Worm (Caenorhabditis elegans) whole organism, young adult: Measurements from ENCODE around the gene fcmt-1.
A peak's percentile ranks its signal among the peaks of the same experiment; 100 is the strongest.
"Not testable (repeated sequence)": the region's sequence is repeated elsewhere in the genome, so short reads cannot be mapped to it uniquely, and the experiment has no call there.

Source experiments
- B0019.2 ChIP-seq: fragments of 200-800 bp; sonication (Bioruptor generic); conservative IDR thresholded peaks from 2 replicates; pipeline ENCODE4 v1.3.6; 2022; ENCODE audit warnings: missing genetic modification reagents, missing genetic modification characterization, missing compliant biosample characterization
- C06A6.2 ChIP-seq: fragments of 200-800 bp; sonication (Bioruptor generic); conservative IDR thresholded peaks from 2 replicates; pipeline ENCODE4 v1.3.6; 2022; ENCODE audit warnings: missing genetic modification characterization, missing compliant biosample characterization
- D2030.7 ChIP-seq: fragments of 200-800 bp; sonication (Bioruptor generic); IDR thresholded peaks from 2 replicates; pipeline ENCODE4 v1.3.6; 2022; ENCODE audit warnings: missing genetic modification reagents, missing genetic modification characterization, missing compliant biosample characterization
- F23B12.7 ChIP-seq: sonication (generic microtip); optimal IDR thresholded peaks from 2 replicates; lab custom pipeline; 2017; ENCODE audit warnings: missing genetic modification characterization, mild to moderate bottlenecking, missing compliant biosample characterization, antibody characterized with exemption, moderate library complexity; ENCODE audit not compliant: insufficient read depth
- F33H1.4 ChIP-seq: fragments of 200-800 bp; sonication (Bioruptor generic); IDR thresholded peaks from 2 replicates; pipeline ENCODE4 v1.3.6; 2022; ENCODE audit warnings: missing genetic modification reagents, missing genetic modification characterization, missing compliant biosample characterization
- F49E8.2 ChIP-seq: sonication (generic microtip); optimal IDR thresholded peaks from 3 replicates; lab custom pipeline; 2017; ENCODE audit warnings: missing genetic modification characterization, mild to moderate bottlenecking, missing compliant biosample characterization, antibody characterized with exemption, moderate library complexity; ENCODE audit not compliant: insufficient read depth
- F55B11.4 ChIP-seq: sonication (generic microtip); optimal IDR thresholded peaks from 2 replicates; lab custom pipeline; 2016; ENCODE audit warnings: missing compliant biosample characterization, missing genetic modification characterization, borderline replicate concordance; ENCODE audit not compliant: insufficient read depth
- Y95B8A.8 ChIP-seq: fragments of 200-800 bp; sonication (Bioruptor generic); IDR thresholded peaks from 2 replicates; pipeline ENCODE4 v1.3.6; 2022; ENCODE audit warnings: missing genetic modification reagents, missing genetic modification characterization, missing compliant biosample characterization
- aptf-2 ChIP-seq: fragments of 200-800 bp; sonication (Bioruptor generic); conservative IDR thresholded peaks from 2 replicates; pipeline ENCODE4 v1.3.6; 2022; ENCODE audit warnings: missing genetic modification reagents, missing genetic modification characterization, missing compliant biosample characterization
- aptf-3 ChIP-seq: fragments of 200-800 bp; sonication (Bioruptor generic); IDR thresholded peaks from 2 replicates; pipeline ENCODE4 v1.3.6; 2022; ENCODE audit warnings: missing genetic modification characterization, missing compliant biosample characterization
- cebp-1 ChIP-seq, 2 experiments: fragments of 200-800 bp in 1 of 2; sonication (Bioruptor generic) in 1 of 2; sonication (generic microtip) in 1 of 2; IDR thresholded peaks in 1 of 2; optimal IDR thresholded peaks in 1 of 2; 2 replicates each; pipeline versions ENCODE4 v1.3.6 to Lab custom; 2017 to 2022; ENCODE audit warnings: missing compliant biosample characterization in 2 of 2, missing genetic modification characterization in 2 of 2, mild to moderate bottlenecking in 1 of 2, missing genetic modification reagents in 1 of 2, moderate library complexity in 1 of 2
- ceh-100 ChIP-seq: fragments of 200-800 bp; sonication (Bioruptor generic); IDR thresholded peaks from 2 replicates; pipeline ENCODE4 v1.3.6; 2022; ENCODE audit warnings: missing genetic modification reagents, missing genetic modification characterization, missing compliant biosample characterization
- ceh-91 ChIP-seq: fragments of 200-800 bp; sonication (Bioruptor generic); IDR thresholded peaks from 2 replicates; pipeline ENCODE4 v1.3.6; 2022; ENCODE audit warnings: missing genetic modification reagents, missing genetic modification characterization, missing compliant biosample characterization
- dox-1 ChIP-seq: fragments of 200-800 bp; sonication (Bioruptor generic); IDR thresholded peaks from 2 replicates; pipeline ENCODE4 v1.3.6; 2022; ENCODE audit warnings: missing genetic modification reagents, missing genetic modification characterization, missing compliant biosample characterization
- dpl-1 ChIP-seq: fragments of 150-350 bp; optimal IDR thresholded peaks from 2 replicates; lab custom pipeline; 2014; ENCODE audit warnings: missing biosample characterization, missing genetic modification reagents, missing genetic modification characterization
- efl-1 ChIP-seq: fragments of 150-350 bp; optimal IDR thresholded peaks from 2 replicates; lab custom pipeline; 2014; ENCODE audit warnings: missing biosample characterization, missing genetic modification reagents, missing genetic modification characterization
- egrh-3 ChIP-seq: fragments of 200-800 bp; sonication (Bioruptor generic); IDR thresholded peaks from 2 replicates; pipeline ENCODE4 v1.3.6; 2022; ENCODE audit warnings: missing genetic modification reagents, missing genetic modification characterization, missing compliant biosample characterization
- ets-4 ChIP-seq: fragments of 200-800 bp; sonication (Bioruptor generic); optimal IDR thresholded peaks from 2 replicates; lab custom pipeline; 2018; ENCODE audit warnings: mild to moderate bottlenecking, missing genetic modification characterization, missing compliant biosample characterization
- him-1 ChIP-seq: sonication (generic microtip); optimal IDR thresholded peaks from 2 replicates; lab custom pipeline; 2016; ENCODE audit warnings: missing genotype, missing genetic modification reagents, missing genetic modification characterization, missing compliant biosample characterization
- lag-1 ChIP-seq: fragments of 200-800 bp; sonication (Bioruptor generic); IDR thresholded peaks from 2 replicates; pipeline ENCODE4 v1.3.6; 2022; ENCODE audit warnings: missing genetic modification reagents, missing genetic modification characterization, missing compliant biosample characterization
- lin-26 ChIP-seq: fragments of 200-800 bp; sonication (Bioruptor generic); IDR thresholded peaks from 2 replicates; pipeline ENCODE4 v1.3.6; 2022; ENCODE audit warnings: missing genetic modification reagents, missing genetic modification characterization, missing compliant biosample characterization
- lin-54 ChIP-seq: fragments of 200-800 bp; sonication (Bioruptor generic); optimal IDR thresholded peaks from 2 replicates; lab custom pipeline; 2018; ENCODE audit warnings: mild to moderate bottlenecking, missing genetic modification characterization, missing compliant biosample characterization
- lsl-1 ChIP-seq: fragments of 200-800 bp; sonication (Bioruptor generic); optimal IDR thresholded peaks from 2 replicates; lab custom pipeline; 2018; ENCODE audit warnings: mild to moderate bottlenecking, missing genetic modification characterization, moderate library complexity, missing compliant biosample characterization
- madf-3 ChIP-seq: fragments of 200-800 bp; sonication (Bioruptor generic); IDR thresholded peaks from 2 replicates; pipeline ENCODE4 v1.3.6; 2022; ENCODE audit warnings: missing genetic modification reagents, missing genetic modification characterization, missing compliant biosample characterization
- madf-6 ChIP-seq: fragments of 200-800 bp; sonication (Bioruptor generic); IDR thresholded peaks from 2 replicates; pipeline ENCODE4 v1.3.6; 2022; ENCODE audit warnings: missing genetic modification reagents, missing genetic modification characterization, missing compliant biosample characterization
- madf-8 ChIP-seq: fragments of 200-800 bp; sonication (Bioruptor generic); conservative IDR thresholded peaks from 2 replicates; pipeline ENCODE4 v1.3.6; 2022; ENCODE audit warnings: missing genetic modification reagents, missing genetic modification characterization, missing compliant biosample characterization
- mcd-1 ChIP-seq: fragments of 200-800 bp; sonication (Bioruptor generic); IDR thresholded peaks from 2 replicates; pipeline ENCODE4 v1.3.6; 2022; ENCODE audit warnings: missing genetic modification reagents, missing genetic modification characterization, missing compliant biosample characterization
- nfya-1 ChIP-seq: sonication (generic microtip); optimal IDR thresholded peaks from 2 replicates; lab custom pipeline; 2017; ENCODE audit warnings: antibody characterized with exemption, missing compliant biosample characterization, missing genetic modification characterization, borderline replicate concordance; ENCODE audit not compliant: insufficient read depth
- nhr-80 ChIP-seq: sonication (generic microtip); optimal IDR thresholded peaks from 2 replicates; lab custom pipeline; 2016; ENCODE audit warnings: missing genetic modification characterization, missing compliant biosample characterization
- nhr-90 ChIP-seq: sonication (generic microtip); optimal IDR thresholded peaks from 2 replicates; lab custom pipeline; 2016; ENCODE audit warnings: missing genotype, mild to moderate bottlenecking, missing genetic modification characterization, missing compliant biosample characterization
- snpc-1.3 ChIP-seq: sonication (generic microtip); optimal IDR thresholded peaks from 2 replicates; lab custom pipeline; 2017; ENCODE audit warnings: missing genetic modification characterization, mild to moderate bottlenecking, missing compliant biosample characterization, antibody characterized with exemption, moderate library complexity, missing genotype, missing genetic modification reagents; ENCODE audit not compliant: insufficient read depth
- snpc-3.4 ChIP-seq: sonication (generic microtip); optimal IDR thresholded peaks from 2 replicates; lab custom pipeline; 2017; ENCODE audit warnings: missing genetic modification characterization, mild to moderate bottlenecking, missing compliant biosample characterization, antibody characterized with exemption, moderate library complexity, missing genotype, missing genetic modification reagents
- unc-62 ChIP-seq: fragments of 150-350 bp; optimal IDR thresholded peaks from 2 replicates; lab custom pipeline; 2014; ENCODE audit warnings: missing biosample characterization, missing genetic modification reagents, missing genetic modification characterization
- xnd-1 ChIP-seq: sonication (generic microtip); optimal IDR thresholded peaks from 2 replicates; lab custom pipeline; 2016; ENCODE audit warnings: missing genotype, missing genetic modification reagents, missing genetic modification characterization, missing compliant biosample characterization
- zfh-2 ChIP-seq: fragments of 200-800 bp; sonication (Bioruptor generic); conservative IDR thresholded peaks from 2 replicates; pipeline ENCODE4 v1.3.6; 2022; ENCODE audit warnings: missing genetic modification reagents, missing genetic modification characterization, missing compliant biosample characterization
- ztf-18 ChIP-seq: sonication (generic microtip); optimal IDR thresholded peaks from 2 replicates; lab custom pipeline; 2016; ENCODE audit warnings: missing genotype, mild to moderate bottlenecking, missing genetic modification characterization, missing compliant biosample characterization
- ztf-25 ChIP-seq: fragments of 200-800 bp; sonication (Bioruptor generic); IDR thresholded peaks from 2 replicates; pipeline ENCODE4 v1.3.6; 2022; ENCODE audit warnings: missing genetic modification reagents, missing genetic modification characterization, missing compliant biosample characterization
- ztf-6 ChIP-seq: fragments of 200-800 bp; sonication (Bioruptor generic); IDR thresholded peaks from 2 replicates; pipeline ENCODE4 v1.3.6; 2022; ENCODE audit warnings: missing genetic modification reagents, missing genetic modification characterization, missing compliant biosample characterization

Gene fcmt-1

DNA sequence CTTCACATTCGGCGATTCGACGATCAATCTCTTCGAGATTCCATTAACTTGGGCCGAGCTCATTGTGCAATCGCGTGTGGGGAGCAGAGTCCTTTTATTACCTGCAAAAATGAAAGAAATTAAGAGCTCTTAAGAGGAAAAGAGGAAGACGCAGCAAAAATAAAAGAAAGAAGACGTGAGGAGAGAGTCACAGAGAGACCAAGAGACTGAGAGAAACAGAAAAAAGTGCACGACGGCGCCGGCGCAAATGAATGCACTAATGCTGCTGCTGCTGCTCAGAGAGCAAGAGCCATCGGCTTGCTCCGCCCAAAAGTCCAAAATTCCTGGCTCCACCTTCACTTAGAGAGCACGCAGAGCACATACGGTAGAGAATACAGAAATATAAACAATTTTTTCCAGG is 9.2 kb downstream of the fcmt-1 start, which contains the start of gene inos-1:
Gene inos-1 (minus strand): TSS at position 101 of the 400 bp plus-strand sequence.
- TF ChIP-seq snpc-3.4 (tag; lab: Kevin White, UChicago) (no peak), zfh-2 (GFP tag; lab: Robert Waterston, UW) (0 out of 2 replicates have a peak, but pooled peaks have one; percentile 33), Y95B8A.8 (GFP tag; lab: Robert Waterston, UW) (no peak), nhr-90 (tag; lab: Kevin White, UChicago) (no peak), lsl-1 (no peak), aptf-3 (GFP tag; lab: Robert Waterston, UW) (0 out of 2 replicates have a peak, but pooled peaks have one; percentile 28), madf-3 (GFP tag; lab: Robert Waterston, UW) (no peak)
- TF ChIP-seq, all 124 proteins: peak for 2

DNA sequence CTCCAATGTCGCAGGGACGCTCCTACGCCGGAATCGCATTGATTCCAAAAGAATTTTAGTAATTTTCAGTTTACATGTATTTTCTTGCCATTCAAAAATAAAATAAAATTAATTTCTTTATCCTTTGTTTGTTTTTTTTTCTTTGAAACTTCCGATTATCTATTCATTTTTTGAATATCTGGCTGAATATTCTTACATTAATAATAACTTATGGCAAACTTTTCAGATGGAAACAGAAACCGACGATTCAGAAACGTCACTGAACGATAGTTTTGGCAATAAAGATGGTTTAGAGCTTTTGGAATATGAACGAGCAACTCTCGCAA is 13.5 kb downstream of the fcmt-1 start, which contains the start of gene xpf-1:
Gene xpf-1 (plus strand): TSS at position 227 of the 326 bp plus-strand sequence.
- TF ChIP-seq dpl-1 (GFP tag; lab: Kevin White, UChicago): no peak

DNA sequence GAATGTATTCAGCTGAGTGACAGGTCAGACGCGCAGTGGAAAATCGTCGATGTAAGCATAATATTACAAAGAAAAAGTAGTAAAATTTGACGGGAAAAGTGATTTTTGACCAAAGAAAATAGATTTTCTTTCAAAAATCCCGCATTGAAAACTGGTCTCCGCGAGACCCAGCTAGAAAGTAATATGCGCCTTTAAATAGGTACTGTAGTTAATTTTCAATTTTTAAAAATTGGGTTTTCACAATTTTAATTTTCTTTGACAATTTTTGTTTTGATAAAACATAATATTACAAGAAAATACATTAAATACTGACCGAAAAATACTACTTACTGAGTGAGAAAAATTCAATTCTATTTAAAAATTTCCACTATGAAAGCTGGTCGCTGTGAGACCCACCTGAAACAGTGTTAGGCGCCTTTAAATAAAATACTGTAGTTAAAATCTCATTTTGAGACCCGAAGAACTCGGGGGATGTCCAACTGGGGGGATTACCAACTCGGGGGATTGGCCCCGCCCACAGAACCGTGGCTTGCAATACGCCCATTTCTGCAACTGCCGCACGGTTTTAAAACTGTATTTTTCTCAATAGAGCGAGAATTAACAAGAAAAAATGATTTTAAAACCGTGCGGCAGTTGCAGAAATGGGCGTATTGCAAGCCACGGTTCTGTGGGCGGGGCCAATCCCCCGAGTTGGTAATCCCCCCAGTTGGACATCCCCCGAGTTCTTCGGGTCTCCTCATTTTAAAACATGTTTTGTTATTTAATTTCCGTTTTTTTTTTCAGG is 14.0 kb downstream of the fcmt-1 start, which contains the start of gene tars-1:
Gene tars-1 (minus strand): TSS at position 497 of the 784 bp plus-strand sequence.
- TF ChIP-seq snpc-3.4 (tag; lab: Kevin White, UChicago) (peak; percentile 48), F49E8.2 (tag; lab: Kevin White, UChicago) (peak; percentile 14), ceh-100 (GFP tag; lab: Robert Waterston, UW) (peak; percentile 80), C06A6.2 (GFP tag; lab: Robert Waterston, UW) (peak; percentile 26; the same call in 1 of the 2 replicates), ztf-18 (tag; lab: Kevin White, UChicago) (peak; percentile 15), F33H1.4 (GFP tag; lab: Robert Waterston, UW) (peak; percentile 93), mcd-1 (peak; percentile 77), ceh-91 (GFP tag; lab: Robert Waterston, UW) (peak; percentile 69), madf-8 (GFP tag; lab: Robert Waterston, UW) (peak; percentile 81), xnd-1 (peak; percentile 83), egrh-3 (GFP tag; lab: Robert Waterston, UW) (0 out of 2 replicates have a peak, but pooled peaks have one; percentile 9), cebp-1 (tag; optimal IDR thresholded peaks at IDR 0.05; lab: Kevin White, UChicago) (peak; percentile 1), madf-6 (GFP tag; lab: Robert Waterston, UW) (peak; percentile 93), lsl-1 (peak; percentile 95), nhr-80 (tag; lab: Kevin White, UChicago) (peak; percentile 20), efl-1 (GFP tag; lab: Kevin White, UChicago) (peak; percentile 85), D2030.7 (peak; percentile 75), dpl-1 (GFP tag; lab: Kevin White, UChicago) (peak; percentile 46), dox-1 (GFP tag; lab: Robert Waterston, UW) (peak; percentile 41; the same call in 1 of the 2 replicates), lin-26 (GFP tag; lab: Robert Waterston, UW) (peak; percentile 23; the same call in 1 of the 2 replicates), lin-54 (peak; percentile 40)
- not testable (repeated sequence) for TF ChIP-seq cebp-1 (GFP tag; IDR thresholded peaks at IDR 0.05; lab: Robert Waterston, UW)
- TF ChIP-seq, all 124 proteins: peak for 21; not testable (repeated sequence) for 103

DNA sequence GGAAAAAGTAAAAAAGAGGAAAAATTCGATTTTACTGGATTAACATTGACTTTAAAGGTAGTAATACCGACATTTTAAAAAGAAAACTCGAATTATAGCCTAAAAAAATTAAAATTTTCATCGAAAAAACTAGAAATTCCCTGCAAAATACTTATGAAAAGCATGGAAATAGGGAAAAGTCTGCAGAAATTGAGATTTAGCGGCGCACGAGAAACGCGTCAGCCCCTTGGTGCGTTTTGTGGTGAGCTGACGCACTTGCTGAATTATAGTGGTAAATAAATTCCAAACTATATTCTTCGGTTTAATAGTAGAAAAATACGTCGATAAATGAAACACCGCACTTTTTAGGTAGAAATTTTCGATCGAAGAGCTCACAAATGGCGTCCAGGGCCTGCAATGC is 14.9 kb downstream of the fcmt-1 start:
- TF ChIP-seq nfya-1 (no peak), him-1 (tag; lab: Kevin White, UChicago) (no peak), lag-1 (GFP tag; lab: Robert Waterston, UW) (no peak), ztf-18 (tag; lab: Kevin White, UChicago) (peak; percentile 90), aptf-2 (no peak), ztf-25 (no peak), aptf-3 (GFP tag; lab: Robert Waterston, UW) (no peak), ztf-6 (GFP tag; lab: Robert Waterston, UW) (no peak), F55B11.4 (no peak), ceh-100 (GFP tag; lab: Robert Waterston, UW) (no peak), C06A6.2 (GFP tag; lab: Robert Waterston, UW) (no peak), unc-62 (GFP tag; lab: Kevin White, UChicago) (no peak), cebp-1 (GFP tag; IDR thresholded peaks at IDR 0.05; lab: Robert Waterston, UW) (no peak), cebp-1 (tag; optimal IDR thresholded peaks at IDR 0.05; lab: Kevin White, UChicago) (peak; percentile 32), ets-4 (GFP tag; lab: Kevin White, UChicago) (no peak), snpc-1.3 (no peak), F23B12.7 (no peak), B0019.2 (GFP tag; lab: Robert Waterston, UW) (no peak), madf-3 (GFP tag; lab: Robert Waterston, UW) (no peak)
